Worm (Caenorhabditis elegans): ENCODE data around the gene trpl-5.

- TF ChIP-seq aly-2 (tag; optimal IDR thresholded peaks at IDR 0.05): no peak
- TF ChIP-seq elt-3 (tag; optimal IDR thresholded peaks at IDR 0.05): no peak
- TF ChIP-seq Y55F3AM.14 (GFP tag; optimal IDR thresholded peaks at IDR 0.05): no peak
- TF ChIP-seq snpc-4 (tag; optimal IDR thresholded peaks at IDR 0.05): no peak
- no peak for TF ChIP-seq zag-1 (tag; optimal IDR thresholded peaks at IDR 0.05)
Measured at ce11 chrII:2080425-2080824, 10.0 kb downstream of the trpl-5 start, which contains the start of gene F07E5.9.
